Worm (Caenorhabditis elegans): ENCODE results near the gene pkc-3.
A peak's percentile ranks its signal among the peaks of the same experiment; 100 is the strongest.

Gene pkc-3

ce11 chrII:5330206-5330686, 49.6 kb upstream of the pkc-3 start (continued):
- TF ChIP-seq fkh-10 (GFP tag; optimal IDR thresholded peaks at IDR 0.05) (no peak), C38D4.7 (GFP tag; optimal IDR thresholded peaks at IDR 0.05) (no peak), zip-5 (tag; optimal IDR thresholded peaks at IDR 0.05) (no peak), pax-1 (tag; optimal IDR thresholded peaks at IDR 0.05) (peak; percentile 52), gmeb-2 (tag; optimal IDR thresholded peaks at IDR 0.05) (no peak), unc-42 (tag; optimal IDR thresholded peaks at IDR 0.05) (no peak), hlh-13 (GFP tag; optimal IDR thresholded peaks at IDR 0.05) (no peak), ttx-3 (tag; optimal IDR thresholded peaks at IDR 0.05) (no peak), ceh-14 (tag; optimal IDR thresholded peaks at IDR 0.05) (no peak), unc-3 (GFP tag; conservative IDR thresholded peaks at IDR 0.05) (no peak), unc-3 (tag; optimal IDR thresholded peaks at IDR 0.05) (no peak), ceh-34 (tag; optimal IDR thresholded peaks at IDR 0.05) (no peak), ceh-2 (tag; optimal IDR thresholded peaks at IDR 0.05) (no peak)

ce11 chrII:5331677-5332303, 48.0 kb upstream of the pkc-3 start:
- TF ChIP-seq C08G9.2 (tag; optimal IDR thresholded peaks at IDR 0.05), result no peak

- TF ChIP-seq sox-4 (tag; optimal IDR thresholded peaks at IDR 0.05) (no peak), che-1 (tag; optimal IDR thresholded peaks at IDR 0.05) (no peak), madf-2 (tag; optimal IDR thresholded peaks at IDR 0.05) (no peak), dve-1 (tag; optimal IDR thresholded peaks at IDR 0.05) (no peak), elt-2 (tag; optimal IDR thresholded peaks at IDR 0.05) (peak; percentile 8), fkh-10 (GFP tag; optimal IDR thresholded peaks at IDR 0.05) (no peak), hlh-13 (GFP tag; optimal IDR thresholded peaks at IDR 0.05) (no peak), lim-6 (tag; optimal IDR thresholded peaks at IDR 0.05) (no peak)
These were observed 47.3 kb upstream of the pkc-3 start for ce11 chrII:5332345-5333124.

DNA sequence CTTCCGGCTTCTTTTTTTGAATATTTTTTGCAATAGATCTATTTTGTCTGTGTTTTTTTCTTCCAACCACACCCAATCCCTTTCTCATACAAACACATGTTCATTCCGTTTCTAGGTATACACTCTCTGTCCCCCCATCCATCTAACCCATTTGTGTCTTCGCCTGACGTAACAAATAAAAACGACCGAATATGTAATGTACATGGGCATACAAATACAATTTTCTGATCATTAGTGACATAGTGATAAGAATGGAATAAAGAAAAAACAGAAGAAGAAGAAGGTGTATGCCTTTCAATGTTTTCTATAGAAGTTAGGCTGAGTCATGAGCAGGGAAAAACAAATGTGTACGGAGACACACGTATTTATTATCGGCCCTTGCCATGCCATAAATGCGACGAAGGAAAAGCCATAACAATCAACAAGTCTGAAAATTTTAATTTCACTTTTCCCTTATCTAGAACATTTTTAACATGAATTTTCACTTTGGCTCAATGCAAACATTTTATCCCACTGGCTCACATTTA, 46.0 kb upstream of the pkc-3 start:
- TF ChIP-seq nfya-1 (tag; optimal IDR thresholded peaks at IDR 0.05) (no peak), elt-2 (tag; optimal IDR thresholded peaks at IDR 0.05) (peak; percentile 54), tbx-2 (tag; optimal IDR thresholded peaks at IDR 0.05) (no peak)

DNA sequence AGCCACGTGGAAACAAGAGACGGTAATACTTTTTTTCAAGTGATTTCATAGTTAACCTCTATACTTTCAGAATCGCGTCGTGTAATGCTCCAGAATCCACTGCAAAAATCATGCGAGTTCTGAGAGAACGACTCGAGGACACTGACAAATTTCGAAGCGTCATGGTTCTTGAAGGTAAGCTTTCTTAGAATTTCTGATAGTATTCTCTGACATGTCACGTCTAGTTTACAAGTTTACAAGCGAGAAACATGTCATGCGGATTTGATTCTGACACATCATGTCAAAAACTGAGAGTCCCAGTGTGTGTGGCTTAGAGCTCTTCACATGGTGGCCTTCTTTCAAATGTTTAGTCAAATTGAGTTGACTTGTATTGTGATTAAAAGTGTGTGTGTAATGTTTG, 45.2 kb upstream of the pkc-3 start:
- TF ChIP-seq pros-1 (tag; optimal IDR thresholded peaks at IDR 0.05) (no peak), nhr-232 (tag; optimal IDR thresholded peaks at IDR 0.05) (no peak), C38D4.7 (GFP tag; optimal IDR thresholded peaks at IDR 0.05) (no peak), zip-5 (tag; optimal IDR thresholded peaks at IDR 0.05) (no peak), gmeb-2 (tag; optimal IDR thresholded peaks at IDR 0.05) (no peak), dmd-4 (tag; optimal IDR thresholded peaks at IDR 0.05; ENCODE audit: borderline replicate concordance) (no peak), ceh-2 (tag; optimal IDR thresholded peaks at IDR 0.05) (no peak), ceh-18 (tag; optimal IDR thresholded peaks at IDR 0.05) (no peak), nhr-11 (tag; optimal IDR thresholded peaks at IDR 0.05) (no peak)

ce11 chrII:5335370-5336034, 44.3 kb upstream of the pkc-3 start:
- TF ChIP-seq ztf-16 (tag; optimal IDR thresholded peaks at IDR 0.05) (no peak), dve-1 (tag; optimal IDR thresholded peaks at IDR 0.05) (no peak), sox-4 (tag; optimal IDR thresholded peaks at IDR 0.05) (no peak), elt-4 (tag; optimal IDR thresholded peaks at IDR 0.05) (no peak), C08G9.2 (tag; optimal IDR thresholded peaks at IDR 0.05) (no peak), pqm-1 (tag; optimal IDR thresholded peaks at IDR 0.05) (no peak), hlh-8 (tag; optimal IDR thresholded peaks at IDR 0.05) (no peak), ceh-14 (tag; optimal IDR thresholded peaks at IDR 0.05) (no peak), syd-9 (tag; optimal IDR thresholded peaks at IDR 0.05) (no peak), K02D7.2 (tag; optimal IDR thresholded peaks at IDR 0.05) (no peak), hlh-15 (tag; optimal IDR thresholded peaks at IDR 0.05) (no peak), eyg-1 (tag; optimal IDR thresholded peaks at IDR 0.05) (no peak), ceh-9 (tag; optimal IDR thresholded peaks at IDR 0.05) (no peak), lin-11 (tag; optimal IDR thresholded peaks at IDR 0.05) (no peak)

Measured in whole organism, late embryonic.